Worm (Caenorhabditis elegans) whole organism, midembryonic: ENCODE results near the gene B0252.11.

Source experiments
- T22C8.4 ChIP-seq: fragments of 200-800 bp; sonication (Bioruptor generic); IDR thresholded peaks from 2 replicates; pipeline ENCODE4 v1.3.6; 2022; ENCODE audit warnings: missing genetic modification characterization, missing compliant biosample characterization
- cog-1 ChIP-seq: sonication (generic microtip); optimal IDR thresholded peaks from 2 replicates; lab custom pipeline; 2016; ENCODE audit warnings: missing genetic modification characterization, missing compliant biosample characterization
- flt-1 ChIP-seq: fragments of 200-800 bp; sonication (Bioruptor generic); IDR thresholded peaks from 2 replicates; pipeline ENCODE4 v1.3.6; 2022; ENCODE audit warnings: missing genetic modification characterization, missing compliant biosample characterization
- klf-2 ChIP-seq: fragments of 200-800 bp; sonication (Bioruptor generic); conservative IDR thresholded peaks from 2 replicates; pipeline ENCODE4 v1.3.6; 2022; ENCODE audit warnings: missing genetic modification reagents, missing genetic modification characterization, missing compliant biosample characterization
- med-1 ChIP-seq: sonication (generic microtip); optimal IDR thresholded peaks from 2 replicates; lab custom pipeline; 2017; ENCODE audit warnings: missing genetic modification characterization, mild to moderate bottlenecking, missing compliant biosample characterization, antibody characterized with exemption, missing genetic modification reagents; ENCODE audit not compliant: insufficient read depth
- ref-1 ChIP-seq: fragments of 200-800 bp; sonication (Bioruptor generic); conservative IDR thresholded peaks from 2 replicates; pipeline ENCODE4 v1.3.6; 2022; ENCODE audit warnings: missing genetic modification reagents, missing genetic modification characterization, missing compliant biosample characterization
- tab-1 ChIP-seq: fragments of 200-800 bp; sonication (Bioruptor generic); IDR thresholded peaks from 2 replicates; pipeline ENCODE4 v1.3.6; 2022; ENCODE audit warnings: missing genetic modification characterization, missing compliant biosample characterization
- ztf-23 ChIP-seq: fragments of 200-800 bp; sonication (Bioruptor generic); IDR thresholded peaks from 2 replicates; pipeline ENCODE4 v1.3.6; 2022; ENCODE audit warnings: missing genetic modification reagents, missing genetic modification characterization, missing compliant biosample characterization
- ztf-29 ChIP-seq: fragments of 200-800 bp; sonication (Bioruptor generic); IDR thresholded peaks from 2 replicates; pipeline ENCODE4 v1.3.6; 2022; ENCODE audit warnings: missing genetic modification reagents, missing genetic modification characterization, missing compliant biosample characterization

B0252.11 gene

DNA sequence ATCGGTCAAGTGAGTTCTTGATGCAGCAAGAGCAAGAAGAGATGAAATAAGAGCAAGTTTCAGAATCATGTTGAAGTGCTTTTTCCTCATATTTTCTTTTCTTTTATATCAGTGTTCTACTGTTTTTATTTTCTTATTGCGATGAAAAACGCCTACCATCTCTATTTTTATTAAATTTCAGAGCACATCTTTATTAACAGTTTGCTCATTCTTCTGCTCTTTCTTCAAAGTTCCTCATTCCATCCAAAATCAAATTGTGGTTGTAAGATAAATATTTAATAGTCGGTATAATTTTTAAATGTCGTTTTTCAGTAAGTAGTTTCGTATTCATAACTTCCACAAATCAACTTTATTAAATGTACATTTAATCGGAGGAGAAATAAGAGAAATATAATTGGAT lies 45.1 kb downstream of the B0252.11 start, which contains the start of gene C44B7.5:
Gene C44B7.5, minus strand, starts transcription at position 101 of the 400 bp plus-strand sequence.
- no peak for TF ChIP-seq T22C8.4 (GFP tag; lab: Robert Waterston, UW)
- TF ChIP-seq ztf-23 (GFP tag; lab: Robert Waterston, UW), result no peak
- no peak for TF ChIP-seq med-1
- TF ChIP-seq cog-1 (tag; lab: Kevin White, UChicago), result no peak
- TF ChIP-seq tab-1 (GFP tag; lab: Robert Waterston, UW), result no peak
- TF ChIP-seq ztf-29, result no peak
- TF ChIP-seq flt-1, result no peak
- no peak for TF ChIP-seq ref-1 (GFP tag; lab: Robert Waterston, UW)
- TF ChIP-seq klf-2, result no peak

DNA sequence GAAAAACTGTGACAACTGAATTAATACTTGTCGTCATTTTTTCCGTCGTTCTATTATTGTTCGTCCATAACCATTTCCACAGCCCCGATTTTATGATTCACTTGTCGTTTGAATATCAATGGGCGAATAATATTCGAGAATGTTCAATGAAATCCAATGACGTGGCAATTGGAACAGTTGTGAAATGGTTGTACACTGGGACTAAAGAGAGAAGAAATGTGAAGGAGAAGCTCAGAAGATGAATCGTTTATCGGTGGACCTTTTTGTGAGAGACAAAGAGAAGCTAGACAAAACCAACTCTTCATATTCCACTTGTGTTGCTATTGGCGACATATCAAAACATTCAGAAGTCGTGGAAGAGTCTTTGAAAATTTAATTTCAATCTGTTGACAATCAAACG lies 46.8 kb downstream of the B0252.11 start, which contains the start of gene clhm-1:
Gene clhm-1, minus strand, starts transcription at position 207 of the 400 bp plus-strand sequence.
- no peak for TF ChIP-seq T22C8.4 (GFP tag; lab: Robert Waterston, UW)
